Worm (Caenorhabditis elegans) whole organism, L4 larva: ENCODE measurements around the gene sra-27.

Experiments
- Y48G9A.11 ChIP-seq: fragments of 200-800 bp; sonication (Bioruptor generic); IDR thresholded peaks from 2 replicates; pipeline ENCODE4 v1.3.6; 2022; ENCODE audit warnings: missing genetic modification reagents, missing genetic modification characterization, missing compliant biosample characterization
- ces-1 ChIP-seq: fragments of 150-350 bp; sonication (generic microtip); optimal IDR thresholded peaks from 4 replicates; lab custom pipeline; 2014; ENCODE audit warnings: missing biosample characterization, missing genetic modification reagents, missing genetic modification characterization
- lin-15B ChIP-seq: fragments of 150-350 bp; sonication (generic microtip); optimal IDR thresholded peaks from 3 replicates; lab custom pipeline; 2014; ENCODE audit warnings: missing biosample characterization, missing genetic modification characterization
- lin-39 ChIP-seq: fragments of 150-350 bp; optimal IDR thresholded peaks from 2 replicates; lab custom pipeline; 2014; ENCODE audit warnings: missing biosample characterization, missing genetic modification reagents, missing genetic modification characterization
- nhr-76 ChIP-seq: fragments of 150-350 bp; optimal IDR thresholded peaks from 2 replicates; lab custom pipeline; 2014; ENCODE audit warnings: missing biosample characterization, missing genetic modification characterization
- rbr-2 ChIP-seq: sonication (generic microtip); optimal IDR thresholded peaks from 2 replicates; lab custom pipeline; 2016; ENCODE audit warnings: missing genotype, missing genetic modification characterization, missing compliant biosample characterization

- TF ChIP-seq lin-39 (tag; lab: Kevin White, UChicago) (no peak), nhr-76 (no peak), ces-1 (GFP tag; lab: Kevin White, UChicago) (no peak), rbr-2 (no peak), lin-15B (tag; lab: Kevin White, UChicago) (no peak), Y48G9A.11 (GFP tag; lab: Robert Waterston, UW) (no peak)
Observed at ce11 chrII:6524501-6524977, 44.3 kb upstream of the sra-27 start, which contains the start of gene C56E6.2.
